Fruit fly (Drosophila melanogaster) whole organism, wandering third instar larva: ENCODE results near the gene CNMa.

ENCODE experiments used
- CG32264 ChIP-seq: fragments of 200-800 bp; sonication (Bioruptor generic); optimal IDR thresholded peaks from 2 replicates; lab custom pipeline; 2016; ENCODE audit warnings: missing biosample characterization, missing genetic modification characterization
- Hr78 ChIP-seq: fragments of >200 bp; optimal IDR thresholded peaks from 2 replicates; lab custom pipeline; 2017; ENCODE audit warnings: missing biosample characterization, missing genetic modification characterization
- dsf ChIP-seq: sonication (Bioruptor generic); optimal IDR thresholded peaks from 2 replicates; lab custom pipeline; 2016; ENCODE audit warnings: missing biosample characterization, missing genetic modification characterization, borderline replicate concordance
- foxo ChIP-seq, 2 experiments: fragments of 200-800 bp; sonication (Bioruptor generic); optimal IDR thresholded peaks; 2 replicates in 1 of 2; 3 replicates in 1 of 2; lab custom pipeline; 2016 to 2017; ENCODE audit warnings: missing biosample characterization in 2 of 2, missing genetic modification characterization in 2 of 2
- fru ChIP-seq: fragments of 200-800 bp; sonication (Bioruptor generic); optimal IDR thresholded peaks from 3 replicates; lab custom pipeline; 2016; ENCODE audit warnings: missing biosample characterization, mild to moderate bottlenecking, missing genetic modification characterization
- h ChIP-seq: fragments of 200-800 bp; sonication (Bioruptor generic); optimal IDR thresholded peaks from 3 replicates; lab custom pipeline; 2016; ENCODE audit warnings: missing biosample characterization, mild to moderate bottlenecking, missing genetic modification characterization
- jim ChIP-seq: fragments of 175-275, 200-325 bp; sonication (Bioruptor generic); optimal IDR thresholded peaks from 2 replicates; lab custom pipeline; 2016; ENCODE audit warnings: missing biosample characterization, mild to moderate bottlenecking, missing genetic modification characterization
- lola ChIP-seq: fragments of >200 bp; optimal IDR thresholded peaks from 2 replicates; lab custom pipeline; 2017; ENCODE audit warnings: missing biosample characterization, missing genetic modification characterization
- sage ChIP-seq: fragments of 200-800 bp; sonication (Bioruptor generic); optimal IDR thresholded peaks from 2 replicates; lab custom pipeline; 2016; ENCODE audit warnings: missing biosample characterization, mild to moderate bottlenecking, missing genetic modification characterization
- sv ChIP-seq: fragments of 200-800 bp; sonication (Bioruptor generic); optimal IDR thresholded peaks from 3 replicates; lab custom pipeline; 2016; ENCODE audit warnings: missing biosample characterization, missing genetic modification characterization
- tai ChIP-seq: sonication (Bioruptor generic); optimal IDR thresholded peaks from 2 replicates; lab custom pipeline; 2016; ENCODE audit warnings: missing biosample characterization, missing genetic modification characterization

DNA sequence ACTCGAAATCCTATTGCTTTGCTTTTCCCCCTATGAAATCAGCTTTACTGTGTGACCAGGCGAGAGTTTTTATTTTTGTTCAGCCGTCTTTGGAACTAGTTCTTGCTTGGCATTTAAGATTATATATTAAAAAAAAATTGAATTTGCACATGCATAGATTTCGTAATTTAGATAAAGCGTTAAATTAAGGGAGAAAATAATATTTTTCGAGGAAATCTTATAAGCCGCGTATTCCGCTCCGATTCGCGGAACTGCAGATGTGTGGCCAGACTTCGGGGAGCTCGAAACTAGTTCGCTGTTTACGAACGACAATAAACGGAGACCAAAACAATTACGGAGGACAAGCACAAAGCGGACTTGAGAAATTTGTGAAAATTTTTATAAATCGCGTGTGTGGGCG, 52.6 kb downstream of the CNMa start, which contains the start of the genes JTBR and CG42676:
- TF ChIP-seq jim (no peak), Hr78 (GFP tag; lab: Kevin White, UChicago) (no peak), foxo (GFP tag; optimal IDR thresholded peaks at IDR 0.05; lab: Kevin White, UChicago) (no peak), dsf (GFP tag; lab: Kevin White, UChicago) (no peak), tai (GFP tag; lab: Kevin White, UChicago) (no peak), lola (GFP tag; lab: Kevin White, UChicago) (no peak), sage (GFP tag; lab: Kevin White, UChicago) (no peak), sv (GFP tag; lab: Kevin White, UChicago) (no peak), fru (GFP tag; lab: Kevin White, UChicago) (no peak), CG32264 (GFP tag; lab: Kevin White, UChicago) (no peak), h (no peak)
